Fruit fly (Drosophila melanogaster) whole organism, adult: ENCODE measurements around the gene PlexA.

ENCODE experiments used
- CG11617 ChIP-seq: fragments of 200-800 bp; sonication (Bioruptor generic); optimal IDR thresholded peaks from 2 replicates; lab custom pipeline; 2017; ENCODE audit warnings: mild to moderate bottlenecking, missing biosample characterization, missing genetic modification reagents, missing genetic modification characterization
- CG14711 ChIP-seq: fragments of 200-800 bp; sonication (Bioruptor generic); optimal IDR thresholded peaks from 2 replicates; lab custom pipeline; 2018; ENCODE audit warnings: missing biosample characterization, mild to moderate bottlenecking, missing genetic modification characterization, moderate library complexity
- CG33017 ChIP-seq: fragments of 200-800 bp; sonication (Bioruptor generic); optimal IDR thresholded peaks from 2 replicates; lab custom pipeline; 2018; ENCODE audit warnings: missing biosample characterization, mild to moderate bottlenecking, missing genetic modification characterization, moderate library complexity
- CG5204 ChIP-seq: fragments of 200-800 bp; sonication (Bioruptor generic); optimal IDR thresholded peaks from 2 replicates; lab custom pipeline; 2016; ENCODE audit warnings: missing biosample characterization, missing genetic modification characterization
- CG7045 ChIP-seq: fragments of 200-800 bp; sonication (Bioruptor generic); optimal IDR thresholded peaks from 2 replicates; lab custom pipeline; 2017; ENCODE audit warnings: missing biosample characterization, mild to moderate bottlenecking, missing genetic modification characterization
- CG7101 ChIP-seq: fragments of 200-800 bp; sonication (Bioruptor generic); optimal IDR thresholded peaks from 2 replicates; lab custom pipeline; 2018; ENCODE audit warnings: missing biosample characterization, mild to moderate bottlenecking, missing genetic modification characterization, moderate library complexity
- Clk ChIP-seq: fragments of 200-800 bp; sonication (Bioruptor generic); optimal IDR thresholded peaks from 2 replicates; lab custom pipeline; 2017; ENCODE audit warnings: missing biosample characterization, missing genetic modification characterization
- Mnt ChIP-seq: fragments of 200-800 bp; sonication (Bioruptor generic); optimal IDR thresholded peaks from 2 replicates; lab custom pipeline; 2016; ENCODE audit warnings: missing biosample characterization, mild to moderate bottlenecking, missing genetic modification characterization
- bab1 ChIP-seq: fragments of 200-800 bp; sonication (Bioruptor generic); optimal IDR thresholded peaks from 3 replicates; lab custom pipeline; 2019; ENCODE audit warnings: missing biosample characterization, mild to moderate bottlenecking, missing genetic modification characterization, moderate library complexity
- cnc ChIP-seq, 2 experiments: fragments of >200 bp; optimal IDR thresholded peaks; 2 replicates each; lab custom pipeline; 2017
- kay ChIP-seq: fragments of 200-800 bp; sonication (Bioruptor generic); peaks from one replicate; lab custom pipeline; 2016; ENCODE audit warnings: missing biosample characterization, missing genetic modification characterization, borderline replicate concordance
- ovo ChIP-seq: fragments of 200-800 bp; sonication (Bioruptor generic); optimal IDR thresholded peaks from 2 replicates; lab custom pipeline; 2016; ENCODE audit warnings: missing biosample characterization, missing genetic modification characterization
- tj ChIP-seq: fragments of 200-800 bp; sonication (Bioruptor generic); optimal IDR thresholded peaks from 3 replicates; lab custom pipeline; 2017; ENCODE audit warnings: missing biosample characterization, mild to moderate bottlenecking, missing genetic modification characterization, moderate library complexity
- toe ChIP-seq: fragments of 200-800 bp; sonication (Bioruptor generic); optimal IDR thresholded peaks from 2 replicates; lab custom pipeline; 2016; ENCODE audit warnings: missing biosample characterization, missing genetic modification characterization

DNA sequence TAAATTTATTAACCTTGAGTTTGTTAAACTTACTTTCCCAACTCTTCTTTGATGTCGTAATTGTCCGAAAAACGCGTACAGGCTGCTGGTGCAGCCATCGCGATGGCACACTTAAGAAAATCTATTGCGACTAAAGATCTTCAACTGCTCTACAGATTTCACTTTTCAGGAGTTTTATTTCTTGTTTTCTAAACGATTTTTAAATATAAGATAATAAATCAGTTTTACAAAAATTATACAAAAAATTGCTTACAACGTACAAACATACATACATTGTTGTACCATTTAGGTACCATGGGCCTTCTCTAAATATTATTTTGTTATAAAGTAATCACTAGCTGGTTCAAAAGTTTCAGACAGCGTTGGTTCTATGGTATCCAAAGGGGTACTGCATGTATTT lies 23.5 kb upstream of the PlexA start:
- TF ChIP-seq cnc (optimal IDR thresholded peaks at IDR 0.05; lab: Kevin White, UChicago) (no peak), CG7045 (GFP tag; lab: Kevin White, UChicago) (no peak), ovo (no peak), toe (no peak), CG11617 (GFP tag; lab: Kevin White, UChicago) (no peak), CG33017 (tag; lab: Kevin White, UChicago) (no peak), CG7101 (no peak), Mnt (GFP tag; lab: Kevin White, UChicago) (no peak), CG14711 (tag; lab: Kevin White, UChicago) (no peak), Clk (GFP tag; lab: Kevin White, UChicago) (no peak), tj (GFP tag; lab: Kevin White, UChicago) (no peak), CG5204 (no peak), kay (peak; percentile 95), bab1 (no peak)
